Worm (Caenorhabditis elegans) whole organism, dauer: ENCODE measurements around the gene saeg-2.

Experiments
- unc-62 ChIP-seq: sonication (generic microtip); optimal IDR thresholded peaks from 2 replicates; lab custom pipeline; 2017; ENCODE audit warnings: missing biosample characterization, missing genetic modification reagents, missing genetic modification characterization

saeg-2 gene

ce11 chrIII:9256961-9257360 lies 16.8 kb downstream of the saeg-2 start, which contains the start of gene M01A8.1:
M01A8.1 (plus strand) TSS chrIII:9257261.
- no peak for TF ChIP-seq unc-62 (GFP tag; lab: Kevin White, UChicago)

ce11 chrIII:9258510-9258909 lies 18.3 kb downstream of the saeg-2 start:
- no peak for TF ChIP-seq unc-62 (GFP tag; lab: Kevin White, UChicago)

DNA sequence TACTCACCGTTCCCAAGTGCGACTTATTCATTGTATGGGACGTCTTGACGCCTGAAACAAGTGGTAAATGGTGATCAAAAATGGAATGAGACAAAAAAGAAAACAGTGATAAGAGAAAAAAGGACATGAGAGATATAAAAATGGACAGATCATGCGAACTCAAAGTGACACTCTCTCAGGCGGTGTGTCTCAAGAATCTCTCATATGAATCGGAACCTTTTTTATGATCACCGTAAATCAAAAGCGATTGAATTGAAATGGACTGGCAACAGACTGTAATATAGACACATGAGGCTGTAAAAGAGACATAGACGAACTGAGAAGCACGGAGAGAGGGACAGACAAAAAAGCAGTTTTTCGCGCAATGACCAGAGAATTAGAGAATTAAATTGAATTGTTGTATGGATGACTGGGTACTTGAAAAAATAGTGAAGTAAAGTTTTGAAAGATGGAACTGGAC lies 28.9 kb downstream of the saeg-2 start, which contains the start of gene clip-1:
TSS of gene clip-1 (minus strand) at position 51 of the 460 bp plus-strand sequence.
- no peak for TF ChIP-seq unc-62 (GFP tag; lab: Kevin White, UChicago)

ce11 chrIII:9270183-9270582 lies 30.0 kb downstream of the saeg-2 start:
- TF ChIP-seq unc-62 (GFP tag; lab: Kevin White, UChicago) = no peak

- TF ChIP-seq unc-62 (GFP tag; lab: Kevin White, UChicago) = no peak
These were observed 31.3 kb downstream of the saeg-2 start for ce11 chrIII:9271389-9271918.

DNA sequence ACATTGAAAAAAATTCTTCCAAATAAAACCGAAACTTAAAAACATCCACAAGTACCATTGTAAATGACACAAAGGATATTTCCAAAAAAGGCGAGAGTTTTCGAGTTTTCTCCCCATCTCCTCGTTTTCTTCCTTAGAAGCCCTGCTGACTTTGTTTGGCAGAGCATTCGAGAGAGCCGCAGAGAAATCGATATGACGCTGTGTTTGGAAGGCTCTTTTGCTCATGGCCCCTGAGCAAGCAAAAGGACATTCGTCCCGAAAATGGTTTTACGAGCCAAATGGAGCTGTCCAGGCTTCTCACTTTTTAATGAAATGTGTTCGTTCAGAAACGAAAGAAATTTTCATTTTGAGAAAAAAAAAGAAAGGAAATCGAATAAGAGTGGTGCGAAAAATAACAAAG lies 31.9 kb downstream of the saeg-2 start:
- no peak for TF ChIP-seq unc-62 (GFP tag; lab: Kevin White, UChicago)

DNA sequence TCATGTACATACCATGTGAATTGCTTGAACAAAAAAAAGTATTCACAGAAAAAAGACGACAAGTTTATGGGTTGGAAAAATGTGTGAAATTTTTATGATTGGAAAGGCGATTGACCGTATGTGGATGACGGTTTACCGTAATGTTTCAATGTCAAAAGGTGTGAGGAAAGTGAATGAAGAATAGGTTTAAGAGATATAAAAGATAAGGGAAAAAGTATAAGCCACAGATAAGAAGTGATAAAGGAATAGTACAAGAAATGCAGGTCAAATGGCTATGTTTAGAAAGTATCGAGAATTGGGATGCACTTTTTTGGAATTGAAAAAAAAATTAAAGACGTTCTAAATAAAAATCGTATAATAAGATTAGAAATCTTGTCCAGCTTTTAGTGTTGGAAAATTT lies 37.6 kb downstream of the saeg-2 start:
- no peak for TF ChIP-seq unc-62 (GFP tag; lab: Kevin White, UChicago)

- no peak for TF ChIP-seq unc-62 (GFP tag; lab: Kevin White, UChicago)
These were observed 41.3 kb downstream of the saeg-2 start, which contains the start of gene fozi-1 for ce11 chrIII:9281480-9281879. fozi-1 (plus strand) TSS chrIII:9281780.

- TF ChIP-seq unc-62 (GFP tag; lab: Kevin White, UChicago) = no peak
These were observed 48.4 kb downstream of the saeg-2 start for ce11 chrIII:9288540-9288939.

DNA sequence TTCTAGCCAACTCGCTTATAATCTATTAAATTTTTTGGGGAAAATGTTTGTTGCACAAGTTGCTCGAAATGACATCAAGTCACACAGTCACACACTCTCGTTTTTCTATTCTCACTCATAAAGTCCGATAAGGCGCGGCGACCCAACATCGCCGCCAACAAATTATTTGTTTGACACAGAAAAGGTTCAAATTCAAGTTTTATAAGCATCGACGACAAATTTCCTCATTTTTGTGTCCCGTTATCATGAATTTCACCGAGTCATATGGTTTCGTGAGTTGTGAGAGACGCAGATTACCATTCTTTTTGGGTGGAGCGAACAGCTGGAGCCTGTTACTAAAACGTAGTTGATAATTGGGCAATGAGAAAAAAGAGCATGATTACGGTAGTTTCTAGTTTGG lies 49.7 kb downstream of the saeg-2 start:
- TF ChIP-seq unc-62 (GFP tag; lab: Kevin White, UChicago) = no peak
